Fruit fly (Drosophila melanogaster): ENCODE measurements around the gene Nbr.

Nbr gene

DNA sequence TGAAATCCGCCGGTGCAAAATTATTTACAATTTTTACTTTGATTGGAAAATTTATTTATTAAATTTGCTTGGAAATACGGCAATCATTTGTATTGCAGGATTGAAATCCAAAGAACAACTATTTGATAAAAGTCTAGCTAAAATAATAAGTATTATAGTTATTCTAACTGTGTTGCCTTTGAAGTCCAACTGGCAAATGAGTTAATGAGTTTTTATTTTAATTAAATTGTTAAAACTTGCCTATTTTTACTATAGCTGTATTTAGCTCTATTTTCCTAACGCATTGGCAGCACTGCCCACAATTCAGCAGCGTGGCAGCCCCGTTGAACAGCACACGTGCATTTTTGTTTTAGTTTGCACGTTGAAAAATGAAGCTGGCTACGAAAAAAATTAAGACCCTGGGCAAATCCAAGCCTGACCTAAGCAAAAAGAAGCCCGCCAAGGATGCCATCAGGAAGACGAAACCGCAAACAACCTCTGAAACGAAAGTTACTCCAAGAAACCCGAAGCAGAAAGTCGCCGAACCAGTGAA, 494 bp upstream of the Nbr start, which contains the start of gene Noc2 (continued):
- TF ChIP-seq insv (GFP tag; optimal IDR thresholded peaks at IDR 0.05) (no peak), vnd (GFP tag; IDR thresholded peaks at IDR 0.05; ENCODE audit: partially characterized antibody) (no peak), Opbp (GFP tag; IDR thresholded peaks at IDR 0.05; ENCODE audit: partially characterized antibody) (no peak), Xbp1 (GFP tag; optimal IDR thresholded peaks at IDR 0.05) (peak; percentile 63), CG31365 (tag; optimal IDR thresholded peaks at IDR 0.05) (no peak), CG7372 (GFP tag; IDR thresholded peaks at IDR 0.05) (peak; percentile 33; the same call in 1 of the 2 replicates), disco-r (GFP tag; optimal IDR thresholded peaks at IDR 0.05) (no peak), CG9932 (GFP tag; IDR thresholded peaks at IDR 0.05) (peak; percentile 70), Taf1 (GFP tag; IDR thresholded peaks at IDR 0.05) (peak; percentile 14; the same call in 1 of the 2 replicates), maf-S (GFP tag; optimal IDR thresholded peaks at IDR 0.05) (peak; percentile 18), zen (tag; optimal IDR thresholded peaks at IDR 0.05) (peak; percentile 6), CG8944 (GFP tag; optimal IDR thresholded peaks at IDR 0.05) (peak; percentile 16), CG14050 (GFP tag; IDR thresholded peaks at IDR 0.05) (no peak), CG17359 (tag; optimal IDR thresholded peaks at IDR 0.05) (peak; percentile 7), stc (GFP tag; IDR thresholded peaks at IDR 0.05) (no peak), CG16813 (GFP tag; IDR thresholded peaks at IDR 0.05; ENCODE audit: partially characterized antibody) (no peak), CG17385 (GFP tag; optimal IDR thresholded peaks at IDR 0.05) (peak; percentile 25), Sox100B (GFP tag; optimal IDR thresholded peaks at IDR 0.05) (peak; percentile 56), NC2β (GFP tag; optimal IDR thresholded peaks at IDR 0.05) (no peak), Ssrp (tag; optimal IDR thresholded peaks at IDR 0.05) (peak; percentile 29), hkb (optimal IDR thresholded peaks at IDR 0.05) (no peak), hkb (GFP tag; IDR thresholded peaks at IDR 0.05) (peak; percentile 43; the same call in 1 of the 2 replicates), CTCF (GFP tag; optimal IDR thresholded peaks at IDR 0.05) (no peak), Sox102F (GFP tag; optimal IDR thresholded peaks at IDR 0.05) (peak; percentile 39), CG10274 (GFP tag; optimal IDR thresholded peaks at IDR 0.05) (no peak), CG17829 (tag; optimal IDR thresholded peaks at IDR 0.05) (peak; percentile 44), CG11695 (GFP tag; IDR thresholded peaks at IDR 0.05) (no peak), bowl (GFP tag; IDR thresholded peaks at IDR 0.05) (no peak), CG9797 (GFP tag; optimal IDR thresholded peaks at IDR 0.05) (no peak), HLHmδ (GFP tag; optimal IDR thresholded peaks at IDR 0.05) (no peak), oc (tag; optimal IDR thresholded peaks at IDR 0.05) (no peak), CG3163 (GFP tag; optimal IDR thresholded peaks at IDR 0.05) (no peak), CG14710 (tag; optimal IDR thresholded peaks at IDR 0.05) (peak; percentile 54), CG3281 (GFP tag; optimal IDR thresholded peaks at IDR 0.05) (peak; percentile 58), CG13894 (tag; optimal IDR thresholded peaks at IDR 0.05) (no peak), chif (GFP tag; optimal IDR thresholded peaks at IDR 0.05) (peak in 1 of 2 experiments; percentile 17), CG4707 (GFP tag; optimal IDR thresholded peaks at IDR 0.05) (no peak), CG12236 (GFP tag; optimal IDR thresholded peaks at IDR 0.05) (no peak), tll (GFP tag; optimal IDR thresholded peaks at IDR 0.05) (no peak), cg (GFP tag; optimal IDR thresholded peaks at IDR 0.05) (no peak), CG8388 (GFP tag; optimal IDR thresholded peaks at IDR 0.05) (peak; percentile 21), CkIIα-i1 (GFP tag; IDR thresholded peaks at IDR 0.05) (no peak), B-H1 (GFP tag; IDR thresholded peaks at IDR 0.05) (no peak), CG31388 (GFP tag; optimal IDR thresholded peaks at IDR 0.05) (peak; percentile 8), ind (GFP tag; optimal IDR thresholded peaks at IDR 0.05) (peak; percentile 63), ro (GFP tag; IDR thresholded peaks at IDR 0.05) (no peak), hth (optimal IDR thresholded peaks at IDR 0.05) (no peak), CG10462 (GFP tag; optimal IDR thresholded peaks at IDR 0.05) (peak; percentile 6), bbx (GFP tag; IDR thresholded peaks at IDR 0.05; ENCODE audit: partially characterized antibody) (no peak), ato (GFP tag; IDR thresholded peaks at IDR 0.05; ENCODE audit: partially characterized antibody) (peak; percentile 6; the same call in 1 of the 2 replicates), CG16863 (GFP tag; optimal IDR thresholded peaks at IDR 0.05) (no peak)
